Worm (Caenorhabditis elegans) whole organism, dauer: ENCODE results near the gene C26E6.1.

ENCODE experiments used
- unc-62 ChIP-seq: sonication (generic microtip); optimal IDR thresholded peaks from 2 replicates; lab custom pipeline; 2017; ENCODE audit warnings: missing biosample characterization, missing genetic modification reagents, missing genetic modification characterization

The C26E6.1 gene

ce11 chrIII:4983961-4984360 is 27.3 kb downstream of the C26E6.1 start:
- TF ChIP-seq unc-62 (GFP tag; lab: Kevin White, UChicago), result no peak

ce11 chrIII:4984444-4985086 is 27.9 kb downstream of the C26E6.1 start, which contains the start of gene C27F2.7:
TSS of gene C27F2.7 (minus strand) at chrIII:4984494.
- no peak for TF ChIP-seq unc-62 (GFP tag; lab: Kevin White, UChicago)

- no peak for TF ChIP-seq unc-62 (GFP tag; lab: Kevin White, UChicago)
Observed at ce11 chrIII:4986790-4987259, 30.2 kb downstream of the C26E6.1 start, which contains the start of the genes C27F2.10 and wdr-60. TSS of gene C27F2.10 (minus strand) at chrIII:4986898. TSS of gene wdr-60 (plus strand) at chrIII:4987209.

- TF ChIP-seq unc-62 (GFP tag; lab: Kevin White, UChicago), result no peak
Observed at ce11 chrIII:4987666-4988065, 31.0 kb downstream of the C26E6.1 start.

ce11 chrIII:4998111-4998859 is 41.6 kb downstream of the C26E6.1 start, which contains the start of gene tmem-131:
TSS of gene tmem-131 (minus strand) at chrIII:4998161.
- no peak for TF ChIP-seq unc-62 (GFP tag; lab: Kevin White, UChicago)

- no peak for TF ChIP-seq unc-62 (GFP tag; lab: Kevin White, UChicago)
Observed at ce11 chrIII:4998956-4999425, 42.3 kb downstream of the C26E6.1 start, which contains the start of gene smcr-8. TSS of gene smcr-8 (plus strand) at chrIII:4999375.

ce11 chrIII:5002231-5002630 is 45.6 kb downstream of the C26E6.1 start, which contains the start of gene R144.10:
TSS of gene R144.10 (minus strand) at chrIII:5002331.
- TF ChIP-seq unc-62 (GFP tag; lab: Kevin White, UChicago), result no peak

ce11 chrIII:5004621-5005020 is 48.0 kb downstream of the C26E6.1 start, which contains the start of gene R144.6:
TSS of gene R144.6 (minus strand) at chrIII:5004721.
- no peak for TF ChIP-seq unc-62 (GFP tag; lab: Kevin White, UChicago)

ce11 chrIII:5006881-5007280 is 50.2 kb downstream of the C26E6.1 start, which contains the start of gene R144.12:
TSS of gene R144.12 (minus strand) at chrIII:5006981.
- no peak for TF ChIP-seq unc-62 (GFP tag; lab: Kevin White, UChicago)
